Worm (Caenorhabditis elegans) whole organism, L3 larva: ENCODE results near the gene act-1.

Source experiments
- R02D3.7 ChIP-seq: fragments of 150-350 bp; optimal IDR thresholded peaks from 2 replicates; lab custom pipeline; 2014; ENCODE audit warnings: missing biosample characterization, missing genetic modification characterization
- ZK546.5 ChIP-seq: sonication (generic microtip); optimal IDR thresholded peaks from 2 replicates; lab custom pipeline; 2017; ENCODE audit warnings: missing biosample characterization, missing genetic modification characterization
- aly-2 ChIP-seq: fragments of 150-350 bp; optimal IDR thresholded peaks from 2 replicates; lab custom pipeline; 2014; ENCODE audit warnings: missing biosample characterization, missing genetic modification characterization
- ama-1 ChIP-seq: fragments of 150-350 bp; optimal IDR thresholded peaks from 2 replicates; lab custom pipeline; 2018
- ceh-16 ChIP-seq: sonication (generic microtip); optimal IDR thresholded peaks from 2 replicates; lab custom pipeline; 2017; ENCODE audit warnings: missing biosample characterization, missing genetic modification characterization
- ceh-82 ChIP-seq: fragments of 150-350 bp; optimal IDR thresholded peaks from 2 replicates; lab custom pipeline; 2014; ENCODE audit warnings: missing biosample characterization, missing genetic modification characterization
- ceh-9 ChIP-seq: sonication (generic microtip); optimal IDR thresholded peaks from 2 replicates; lab custom pipeline; 2018; ENCODE audit warnings: missing biosample characterization, missing genetic modification characterization
- daf-12 ChIP-seq: fragments of 150-350 bp; optimal IDR thresholded peaks from 2 replicates; lab custom pipeline; 2014; ENCODE audit warnings: missing biosample characterization, missing genetic modification reagents, missing genetic modification characterization
- egl-27 ChIP-seq: sonication (generic microtip); optimal IDR thresholded peaks from 4 replicates; lab custom pipeline; 2017; ENCODE audit warnings: missing biosample characterization, missing genetic modification reagents, missing genetic modification characterization
- elt-1 ChIP-seq: fragments of 150-350 bp; optimal IDR thresholded peaks from 2 replicates; lab custom pipeline; 2014; ENCODE audit warnings: missing biosample characterization, missing genetic modification characterization
- elt-2 ChIP-seq: sonication (generic microtip); optimal IDR thresholded peaks from 2 replicates; lab custom pipeline; 2016; ENCODE audit warnings: missing genetic modification reagents, mild to moderate bottlenecking, missing genetic modification characterization, missing compliant biosample characterization
- elt-3 ChIP-seq, 3 experiments: fragments of 150-350 bp in 1 of 3; sonication (generic microtip) in 2 of 3; optimal IDR thresholded peaks; 2 replicates in 2 of 3; 4 replicates in 1 of 3; lab custom pipeline; 2014 to 2017; ENCODE audit warnings: missing biosample characterization in 3 of 3, missing genetic modification characterization in 3 of 3
- eor-1 ChIP-seq, 2 experiments: fragments of 150-350 bp; optimal IDR thresholded peaks; 2 replicates each; lab custom pipeline; 2014 to 2018; ENCODE audit warnings: missing biosample characterization in 2 of 2, missing genetic modification characterization in 2 of 2
- fkh-2 ChIP-seq: fragments of 150-350 bp; optimal IDR thresholded peaks from 2 replicates; lab custom pipeline; 2014; ENCODE audit warnings: missing biosample characterization, missing genetic modification reagents, missing genetic modification characterization
- hmg-11 ChIP-seq: sonication (generic microtip); optimal IDR thresholded peaks from 2 replicates; lab custom pipeline; 2016; ENCODE audit warnings: missing genetic modification characterization, missing compliant biosample characterization
- jun-1 ChIP-seq: fragments of 150-350 bp; optimal IDR thresholded peaks from 2 replicates; lab custom pipeline; 2014; ENCODE audit warnings: missing biosample characterization, missing genetic modification reagents, missing genetic modification characterization
- mdl-1 ChIP-seq: fragments of 150-350 bp; optimal IDR thresholded peaks from 2 replicates; lab custom pipeline; 2014; ENCODE audit warnings: missing biosample characterization, missing genetic modification characterization
- mml-1 ChIP-seq: fragments of 150-350 bp; sonication (generic microtip); optimal IDR thresholded peaks from 3 replicates; lab custom pipeline; 2014; ENCODE audit warnings: missing biosample characterization, missing genetic modification characterization
- nfya-1 ChIP-seq: sonication (generic microtip); optimal IDR thresholded peaks from 2 replicates; lab custom pipeline; 2017; ENCODE audit warnings: missing genetic modification characterization, mild to moderate bottlenecking, missing compliant biosample characterization, antibody characterized with exemption, moderate library complexity; ENCODE audit not compliant: insufficient read depth
- nhr-11 ChIP-seq: fragments of 150-350 bp; optimal IDR thresholded peaks from 2 replicates; lab custom pipeline; 2014; ENCODE audit warnings: missing biosample characterization, missing genetic modification characterization
- nhr-12 ChIP-seq: fragments of 150-350 bp; optimal IDR thresholded peaks from 2 replicates; lab custom pipeline; 2014; ENCODE audit warnings: missing biosample characterization, missing genetic modification characterization
- nhr-23 ChIP-seq: fragments of 150-350 bp; optimal IDR thresholded peaks from 2 replicates; lab custom pipeline; 2014; ENCODE audit warnings: missing biosample characterization, missing genetic modification reagents, missing genetic modification characterization
- nhr-237 ChIP-seq: fragments of 150-350 bp; optimal IDR thresholded peaks from 2 replicates; lab custom pipeline; 2014; ENCODE audit warnings: missing biosample characterization, missing genetic modification characterization
- nhr-25 ChIP-seq: sonication (generic microtip); optimal IDR thresholded peaks from 2 replicates; lab custom pipeline; 2017; ENCODE audit warnings: missing biosample characterization, missing genetic modification characterization
- nhr-43 ChIP-seq: sonication (generic microtip); optimal IDR thresholded peaks from 2 replicates; lab custom pipeline; 2016; ENCODE audit warnings: mild to moderate bottlenecking, missing genetic modification characterization, missing compliant biosample characterization; ENCODE audit not compliant: poor library complexity, severe bottlenecking
- nhr-76 ChIP-seq: fragments of 150-350 bp; sonication (generic microtip); optimal IDR thresholded peaks from 5 replicates; lab custom pipeline; 2014; ENCODE audit warnings: missing biosample characterization, missing genetic modification characterization
- nhr-77 ChIP-seq: fragments of 150-350 bp; optimal IDR thresholded peaks from 2 replicates; lab custom pipeline; 2014; ENCODE audit warnings: missing biosample characterization, missing genetic modification characterization
- pha-4 ChIP-seq: fragments of 150-350 bp; optimal IDR thresholded peaks from 2 replicates; lab custom pipeline; 2014; ENCODE audit warnings: missing biosample characterization, missing genetic modification reagents, missing genetic modification characterization
- pqm-1 ChIP-seq: fragments of 150-350 bp; optimal IDR thresholded peaks from 2 replicates; lab custom pipeline; 2017; ENCODE audit warnings: missing biosample characterization, missing genetic modification characterization, inconsistent platforms
- sea-2 ChIP-seq: fragments of 150-350 bp; sonication (generic microtip); optimal IDR thresholded peaks from 4 replicates; lab custom pipeline; 2014; ENCODE audit warnings: missing biosample characterization, missing genetic modification reagents, missing genetic modification characterization
- snpc-4 ChIP-seq: fragments of 150-350 bp; optimal IDR thresholded peaks from 2 replicates; lab custom pipeline; 2014; ENCODE audit warnings: missing biosample characterization, missing genetic modification characterization
- tbx-2 ChIP-seq: sonication (generic microtip); optimal IDR thresholded peaks from 2 replicates; lab custom pipeline; 2016; ENCODE audit warnings: mild to moderate bottlenecking, missing genetic modification characterization, missing compliant biosample characterization
- zag-1 ChIP-seq: fragments of 150-350 bp; optimal IDR thresholded peaks from 2 replicates; lab custom pipeline; 2014; ENCODE audit warnings: missing biosample characterization, missing genetic modification characterization
- ztf-11 ChIP-seq: fragments of 150-350 bp; optimal IDR thresholded peaks from 2 replicates; lab custom pipeline; 2014; ENCODE audit warnings: missing biosample characterization, missing genetic modification characterization

act-1 gene

ce11 chrV:11093163-11094091, 12.6 kb downstream of the act-1 start, which contains the start of gene lact-8:
lact-8 (minus strand) TSS chrV:11093607.
- peak; percentile 65 for TF ChIP-seq elt-1 (tag; lab: Kevin White, UChicago)
- TF ChIP-seq nhr-25 = peak; percentile 13
- TF ChIP-seq mdl-1 (tag; lab: Kevin White, UChicago) = no peak

DNA sequence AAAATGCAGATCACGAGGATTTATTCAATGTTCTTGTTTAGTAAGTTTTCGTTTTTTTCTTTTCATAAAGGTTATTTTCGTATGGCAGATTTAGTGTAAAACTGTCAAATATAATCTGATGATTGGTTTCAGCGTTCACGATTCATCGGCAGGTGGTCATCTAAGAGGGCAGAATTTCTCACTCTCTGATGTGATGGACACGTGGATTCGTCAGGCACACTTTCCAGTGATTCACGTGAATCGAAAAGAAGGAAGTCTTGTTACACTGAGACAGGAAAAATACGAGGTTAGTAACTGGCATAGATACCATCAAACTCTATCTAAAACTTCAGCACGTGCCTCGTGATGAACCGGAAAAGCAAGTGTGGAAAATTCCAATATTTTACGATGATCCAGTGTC, 13.8 kb downstream of the act-1 start:
- TF ChIP-seq elt-2 (tag; lab: Kevin White, UChicago) (no peak), nhr-237 (tag; lab: Kevin White, UChicago) (no peak), jun-1 (tag; lab: Kevin White, UChicago) (peak; percentile 25), sea-2 (GFP tag; lab: Kevin White, UChicago) (no peak), hmg-11 (no peak), nhr-23 (tag; lab: Kevin White, UChicago) (peak; percentile 2), elt-1 (tag; lab: Kevin White, UChicago) (peak; percentile 35), nhr-12 (no peak), egl-27 (tag; lab: Kevin White, UChicago) (no peak), ZK546.5 (no peak), aly-2 (tag; lab: Kevin White, UChicago) (no peak)

DNA sequence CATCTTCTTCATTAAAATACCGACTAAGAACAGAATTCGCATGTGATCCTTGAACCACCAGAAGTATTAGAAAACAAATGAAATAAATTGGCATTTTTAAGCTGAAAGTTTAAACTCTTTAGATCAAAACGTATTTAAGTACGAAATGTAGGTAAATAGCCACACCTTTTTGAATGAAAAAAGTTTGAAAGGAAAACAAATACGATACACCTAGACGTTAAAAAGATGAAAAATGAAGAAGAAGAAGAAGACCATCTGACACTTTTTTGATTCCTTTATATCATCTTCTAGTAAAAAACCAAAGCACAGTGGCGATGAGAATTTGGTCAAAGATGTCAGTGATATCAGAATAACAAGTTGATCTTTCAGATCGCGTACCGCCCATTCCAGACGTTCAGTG, 15.0 kb downstream of the act-1 start, which contains the start of gene Y42A5A.3:
Y42A5A.3 (minus strand) TSS at position 101 of the 400 bp plus-strand sequence.
- TF ChIP-seq elt-3 (tag; optimal IDR thresholded peaks at IDR 0.05; lab: Kevin White, UChicago) = no peak
- TF ChIP-seq mml-1 = no peak
- TF ChIP-seq ama-1 (lab: Kevin White, UChicago) = no peak
- TF ChIP-seq pqm-1 (tag; lab: Kevin White, UChicago) = no peak
- TF ChIP-seq nhr-23 (tag; lab: Kevin White, UChicago) = no peak
- TF ChIP-seq snpc-4 (tag; lab: Kevin White, UChicago) = no peak
- no peak for TF ChIP-seq ceh-82 (tag; lab: Kevin White, UChicago)
- no peak for TF ChIP-seq tbx-2 (tag; lab: Kevin White, UChicago)
- TF ChIP-seq hmg-11 = no peak
- no peak for TF ChIP-seq nhr-12

- TF ChIP-seq fkh-2 (tag; lab: Kevin White, UChicago) (no peak), elt-1 (tag; lab: Kevin White, UChicago) (no peak), nhr-237 (tag; lab: Kevin White, UChicago) (no peak), elt-3 (tag; optimal IDR thresholded peaks at IDR 0.05; lab: Kevin White, UChicago) (no peak), nhr-76 (tag; lab: Kevin White, UChicago) (no peak), ztf-11 (tag; lab: Kevin White, UChicago) (no peak), pha-4 (tag; lab: Kevin White, UChicago) (no peak), aly-2 (tag; lab: Kevin White, UChicago) (no peak), eor-1 (tag; optimal IDR thresholded peaks at IDR 0.05; lab: Kevin White, UChicago) (no peak), mml-1 (no peak), nhr-77 (no peak), nfya-1 (tag; lab: Kevin White, UChicago) (no peak), ceh-82 (tag; lab: Kevin White, UChicago) (no peak), nhr-11 (no peak), mdl-1 (tag; lab: Kevin White, UChicago) (no peak), snpc-4 (tag; lab: Kevin White, UChicago) (no peak)
Measured at ce11 chrV:11098599-11098998, 17.7 kb downstream of the act-1 start, which contains the start of gene cdkl-1. cdkl-1 (plus strand) TSS chrV:11098899.

DNA sequence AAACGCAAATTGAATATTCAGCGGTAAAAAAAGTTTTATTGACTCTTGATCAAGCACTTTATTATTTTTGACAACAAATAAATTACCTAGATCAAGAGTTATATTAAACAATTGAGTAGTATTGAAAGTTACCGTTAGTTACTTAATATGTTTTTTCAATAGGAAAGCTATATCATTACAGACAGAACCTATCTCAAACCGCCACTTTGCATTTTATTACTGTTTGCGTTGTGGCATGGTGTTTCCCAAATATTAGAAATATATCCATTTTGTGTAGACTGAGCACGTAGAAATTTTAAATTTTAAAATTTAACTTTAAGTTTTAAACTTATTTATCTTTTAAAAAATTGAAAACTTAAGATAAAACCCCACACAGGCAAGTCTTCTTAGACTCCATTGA, 23.6 kb downstream of the act-1 start:
- TF ChIP-seq ceh-9 (tag; lab: Kevin White, UChicago) (no peak), daf-12 (tag; lab: Kevin White, UChicago) (no peak), ceh-16 (no peak), nhr-76 (tag; lab: Kevin White, UChicago) (no peak), eor-1 (tag; optimal IDR thresholded peaks at IDR 0.05; lab: Kevin White, UChicago) (no peak), R02D3.7 (tag; lab: Kevin White, UChicago) (no peak), ztf-11 (tag; lab: Kevin White, UChicago) (no peak), nhr-237 (tag; lab: Kevin White, UChicago) (no peak), nhr-25 (no peak), fkh-2 (tag; lab: Kevin White, UChicago) (no peak), ZK546.5 (no peak), zag-1 (no peak), tbx-2 (tag; lab: Kevin White, UChicago) (no peak), ceh-82 (tag; lab: Kevin White, UChicago) (no peak), nhr-23 (tag; lab: Kevin White, UChicago) (no peak), nhr-43 (tag; lab: Kevin White, UChicago) (no peak), nfya-1 (tag; lab: Kevin White, UChicago) (no peak)
